Worm (Caenorhabditis elegans) whole organism, young adult: ENCODE data around the gene Y55B1BL.1.

ENCODE experiments used
- B0261.1 ChIP-seq: sonication (generic microtip); optimal IDR thresholded peaks from 2 replicates; lab custom pipeline; 2016; ENCODE audit warnings: mild to moderate bottlenecking, missing genetic modification characterization, moderate library complexity, missing compliant biosample characterization
- C17E4.6 ChIP-seq: fragments of 200-800 bp; sonication (Bioruptor generic); IDR thresholded peaks from 2 replicates; pipeline ENCODE4 v1.3.6; 2022; ENCODE audit warnings: missing genetic modification reagents, missing genetic modification characterization, missing compliant biosample characterization
- F52B5.7 ChIP-seq: sonication (generic microtip); optimal IDR thresholded peaks from 2 replicates; lab custom pipeline; 2016; ENCODE audit warnings: mild to moderate bottlenecking, missing genetic modification characterization, missing compliant biosample characterization
- F55B11.4 ChIP-seq: sonication (generic microtip); optimal IDR thresholded peaks from 2 replicates; lab custom pipeline; 2016; ENCODE audit warnings: missing compliant biosample characterization, missing genetic modification characterization, borderline replicate concordance; ENCODE audit not compliant: insufficient read depth
- F57A8.1 ChIP-seq: fragments of 200-800 bp; sonication (Bioruptor generic); optimal IDR thresholded peaks from 2 replicates; lab custom pipeline; 2018; ENCODE audit warnings: mild to moderate bottlenecking, missing genetic modification characterization, moderate library complexity, missing compliant biosample characterization
- F57C9.4 ChIP-seq: sonication (generic microtip); optimal IDR thresholded peaks from 2 replicates; lab custom pipeline; 2017; ENCODE audit warnings: mild to moderate bottlenecking, missing genetic modification characterization, missing compliant biosample characterization
- K12H6.12 ChIP-seq: fragments of 200-800 bp; sonication (Bioruptor generic); optimal IDR thresholded peaks from 2 replicates; lab custom pipeline; 2018; ENCODE audit warnings: mild to moderate bottlenecking, missing genetic modification characterization, missing compliant biosample characterization
- Y53F4B.3 ChIP-seq: fragments of 200-800 bp; sonication (Bioruptor generic); IDR thresholded peaks from 2 replicates; pipeline ENCODE4 v1.3.6; 2022; ENCODE audit warnings: missing genetic modification reagents, missing genetic modification characterization, missing compliant biosample characterization
- Y53G8AR.9 ChIP-seq: fragments of 200-800 bp; sonication (Bioruptor generic); conservative IDR thresholded peaks from 2 replicates; pipeline ENCODE4 v1.3.6; 2022; ENCODE audit warnings: missing genetic modification reagents, missing genetic modification characterization, missing compliant biosample characterization
- Y67H2A.10 ChIP-seq: fragments of 200-800 bp; sonication (Bioruptor generic); conservative IDR thresholded peaks from 2 replicates; pipeline ENCODE4 v1.3.6; 2022; ENCODE audit warnings: missing genetic modification reagents, missing genetic modification characterization, missing compliant biosample characterization
- aptf-3 ChIP-seq: fragments of 200-800 bp; sonication (Bioruptor generic); IDR thresholded peaks from 2 replicates; pipeline ENCODE4 v1.3.6; 2022; ENCODE audit warnings: missing genetic modification characterization, missing compliant biosample characterization
- attf-3 ChIP-seq: fragments of 200-800 bp; sonication (Bioruptor generic); conservative IDR thresholded peaks from 2 replicates; pipeline ENCODE4 v1.3.6; 2022; ENCODE audit warnings: missing genetic modification reagents, missing genetic modification characterization, missing compliant biosample characterization
- attf-6 ChIP-seq: fragments of 200-800 bp; sonication (Bioruptor generic); IDR thresholded peaks from 2 replicates; pipeline ENCODE4 v1.3.6; 2022; ENCODE audit warnings: missing genetic modification reagents, missing genetic modification characterization, missing compliant biosample characterization
- bed-1 ChIP-seq: fragments of 200-800 bp; sonication (Bioruptor generic); IDR thresholded peaks from 2 replicates; pipeline ENCODE4 v1.3.6; 2022; ENCODE audit warnings: missing genetic modification reagents, missing genetic modification characterization, missing compliant biosample characterization
- bed-2 ChIP-seq: fragments of 200-800 bp; sonication (Bioruptor generic); IDR thresholded peaks from 2 replicates; pipeline ENCODE4 v1.3.6; 2022; ENCODE audit warnings: missing genetic modification reagents, missing genetic modification characterization, missing compliant biosample characterization
- ccch-3 ChIP-seq: fragments of 200-800 bp; sonication (Bioruptor generic); optimal IDR thresholded peaks from 2 replicates; lab custom pipeline; 2018; ENCODE audit warnings: mild to moderate bottlenecking, missing genetic modification characterization, missing compliant biosample characterization
- cebp-1 ChIP-seq, 2 experiments: fragments of 200-800 bp in 1 of 2; sonication (Bioruptor generic) in 1 of 2; sonication (generic microtip) in 1 of 2; IDR thresholded peaks in 1 of 2; optimal IDR thresholded peaks in 1 of 2; 2 replicates each; pipeline versions ENCODE4 v1.3.6 to Lab custom; 2017 to 2022; ENCODE audit warnings: missing compliant biosample characterization in 2 of 2, missing genetic modification characterization in 2 of 2, mild to moderate bottlenecking in 1 of 2, missing genetic modification reagents in 1 of 2, moderate library complexity in 1 of 2
- ceh-40 ChIP-seq: fragments of 200-800 bp; sonication (Bioruptor generic); IDR thresholded peaks from 2 replicates; pipeline ENCODE4 v1.3.6; 2022; ENCODE audit warnings: missing genetic modification characterization, missing compliant biosample characterization
- ceh-79 ChIP-seq: sonication (generic microtip); optimal IDR thresholded peaks from 2 replicates; lab custom pipeline; 2017; ENCODE audit warnings: mild to moderate bottlenecking, missing genetic modification characterization, missing compliant biosample characterization
- dpl-1 ChIP-seq: fragments of 150-350 bp; optimal IDR thresholded peaks from 2 replicates; lab custom pipeline; 2014; ENCODE audit warnings: missing biosample characterization, missing genetic modification reagents, missing genetic modification characterization
- egl-44 ChIP-seq: fragments of 200-800 bp; sonication (Bioruptor generic); IDR thresholded peaks from 2 replicates; pipeline ENCODE4 v1.3.6; 2022; ENCODE audit warnings: missing genetic modification reagents, missing genetic modification characterization, missing compliant biosample characterization
- him-1 ChIP-seq: sonication (generic microtip); optimal IDR thresholded peaks from 2 replicates; lab custom pipeline; 2016; ENCODE audit warnings: missing genotype, missing genetic modification reagents, missing genetic modification characterization, missing compliant biosample characterization
- hlh-12 ChIP-seq: sonication (generic microtip); optimal IDR thresholded peaks from 2 replicates; lab custom pipeline; 2016; ENCODE audit warnings: missing genetic modification characterization, missing compliant biosample characterization
- hsf-1 ChIP-seq: fragments of 200-800 bp; sonication (Bioruptor generic); IDR thresholded peaks from 2 replicates; pipeline ENCODE4 v1.3.6; 2022; ENCODE audit warnings: missing genetic modification reagents, missing genetic modification characterization, missing compliant biosample characterization
- let-607 ChIP-seq, 2 experiments: fragments of 200-800 bp in 1 of 2; sonication (Bioruptor generic) in 1 of 2; sonication (generic microtip) in 1 of 2; optimal IDR thresholded peaks; 2 replicates each; lab custom pipeline; 2016 to 2018; ENCODE audit warnings: mild to moderate bottlenecking in 2 of 2, missing compliant biosample characterization in 2 of 2, missing genetic modification characterization in 2 of 2, moderate library complexity in 2 of 2, missing genotype in 1 of 2
- lin-40 ChIP-seq: sonication (generic microtip); optimal IDR thresholded peaks from 2 replicates; lab custom pipeline; 2016; ENCODE audit warnings: missing genetic modification characterization, mild to moderate bottlenecking, missing compliant biosample characterization, missing genotype, missing genetic modification reagents
- lir-1 ChIP-seq: fragments of 200-800 bp; sonication (Bioruptor generic); conservative IDR thresholded peaks from 2 replicates; pipeline ENCODE4 v1.3.6; 2022; ENCODE audit warnings: missing genetic modification reagents, missing genetic modification characterization, missing compliant biosample characterization
- lsy-27 ChIP-seq: sonication (generic microtip); optimal IDR thresholded peaks from 2 replicates; lab custom pipeline; 2017; ENCODE audit warnings: missing genetic modification characterization, mild to moderate bottlenecking, missing compliant biosample characterization, antibody characterized with exemption, missing genotype, borderline replicate concordance; ENCODE audit not compliant: insufficient read depth
- madf-6 ChIP-seq: fragments of 200-800 bp; sonication (Bioruptor generic); IDR thresholded peaks from 2 replicates; pipeline ENCODE4 v1.3.6; 2022; ENCODE audit warnings: missing genetic modification reagents, missing genetic modification characterization, missing compliant biosample characterization
- madf-8 ChIP-seq: fragments of 200-800 bp; sonication (Bioruptor generic); conservative IDR thresholded peaks from 2 replicates; pipeline ENCODE4 v1.3.6; 2022; ENCODE audit warnings: missing genetic modification reagents, missing genetic modification characterization, missing compliant biosample characterization
- mel-28 ChIP-seq: sonication (generic microtip); optimal IDR thresholded peaks from 2 replicates; lab custom pipeline; 2016; ENCODE audit warnings: borderline replicate concordance, mild to moderate bottlenecking, missing genetic modification characterization, missing compliant biosample characterization
- nfya-1 ChIP-seq: sonication (generic microtip); optimal IDR thresholded peaks from 2 replicates; lab custom pipeline; 2017; ENCODE audit warnings: antibody characterized with exemption, missing compliant biosample characterization, missing genetic modification characterization, borderline replicate concordance; ENCODE audit not compliant: insufficient read depth
- nhr-27 ChIP-seq: fragments of 200-800 bp; sonication (Bioruptor generic); optimal IDR thresholded peaks from 2 replicates; lab custom pipeline; 2018; ENCODE audit warnings: mild to moderate bottlenecking, missing genetic modification characterization, moderate library complexity, missing compliant biosample characterization
- rcor-1 ChIP-seq: fragments of 200-800 bp; sonication (Bioruptor generic); IDR thresholded peaks from 2 replicates; pipeline ENCODE4 v1.3.6; 2022; ENCODE audit warnings: missing genetic modification reagents, missing genetic modification characterization, missing compliant biosample characterization
- repo-1 ChIP-seq: sonication (generic microtip); optimal IDR thresholded peaks from 2 replicates; lab custom pipeline; 2017; ENCODE audit warnings: mild to moderate bottlenecking, missing genetic modification characterization, missing compliant biosample characterization
- rpc-1 ChIP-seq, 2 experiments: fragments of 150-350 bp in 1 of 2; sonication (generic microtip) in 1 of 2; optimal IDR thresholded peaks; 2 replicates each; lab custom pipeline; 2014 to 2018; ENCODE audit warnings: missing biosample characterization in 1 of 2, missing genetic modification characterization in 1 of 2, missing genetic modification reagents in 1 of 2, missing genotype in 1 of 2
- snpc-1.3 ChIP-seq: sonication (generic microtip); optimal IDR thresholded peaks from 2 replicates; lab custom pipeline; 2017; ENCODE audit warnings: missing genetic modification characterization, mild to moderate bottlenecking, missing compliant biosample characterization, antibody characterized with exemption, moderate library complexity, missing genotype, missing genetic modification reagents; ENCODE audit not compliant: insufficient read depth
- snpc-3.4 ChIP-seq: sonication (generic microtip); optimal IDR thresholded peaks from 2 replicates; lab custom pipeline; 2017; ENCODE audit warnings: missing genetic modification characterization, mild to moderate bottlenecking, missing compliant biosample characterization, antibody characterized with exemption, moderate library complexity, missing genotype, missing genetic modification reagents
- somi-1 ChIP-seq: fragments of 200-800 bp; sonication (Bioruptor generic); optimal IDR thresholded peaks from 2 replicates; lab custom pipeline; 2018; ENCODE audit warnings: mild to moderate bottlenecking, missing genetic modification characterization, missing compliant biosample characterization
- sptf-2 ChIP-seq: fragments of 200-800 bp; sonication (Bioruptor generic); optimal IDR thresholded peaks from 2 replicates; lab custom pipeline; 2018; ENCODE audit warnings: mild to moderate bottlenecking, missing genetic modification characterization, missing compliant biosample characterization
- tbx-9 ChIP-seq: sonication (generic microtip); optimal IDR thresholded peaks from 2 replicates; lab custom pipeline; 2016; ENCODE audit warnings: borderline replicate concordance, missing genetic modification characterization, inconsistent platforms, missing compliant biosample characterization
- unc-130 ChIP-seq: sonication (generic microtip); optimal IDR thresholded peaks from 2 replicates; lab custom pipeline; 2016; ENCODE audit warnings: missing genetic modification reagents, missing genetic modification characterization, missing compliant biosample characterization

The Y55B1BL.1 gene

DNA sequence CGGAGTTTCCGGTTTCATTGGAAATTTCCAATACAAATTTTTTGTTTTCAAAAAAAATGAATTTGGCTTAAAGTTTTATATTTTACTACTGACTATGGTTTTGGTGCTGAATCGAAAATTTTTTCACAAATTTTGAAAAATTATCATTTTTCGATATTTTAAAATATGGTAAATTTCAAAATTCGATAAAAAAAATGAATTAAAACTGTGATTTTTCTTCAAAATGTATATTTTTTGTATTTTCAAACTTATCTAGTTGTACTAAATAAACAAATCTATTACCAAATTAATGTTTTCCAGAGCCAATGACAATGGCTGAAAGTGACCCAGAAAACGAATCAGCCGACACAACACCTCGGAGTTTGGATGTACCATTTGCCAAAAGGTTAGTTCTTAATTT, 36.5 kb upstream of the Y55B1BL.1 start, which contains the start of gene pll-1:
Gene pll-1 (plus strand): TSS at position 301 of the 400 bp plus-strand sequence.
- TF ChIP-seq rpc-1 (optimal IDR thresholded peaks at IDR 0.05; lab: Kevin White, UChicago) (no peak), rpc-1 (tag; optimal IDR thresholded peaks at IDR 0.05; lab: Kevin White, UChicago) (no peak), repo-1 (no peak), attf-3 (GFP tag; lab: Robert Waterston, UW) (no peak)
- TF ChIP-seq, all 124 proteins: peak for 0

DNA sequence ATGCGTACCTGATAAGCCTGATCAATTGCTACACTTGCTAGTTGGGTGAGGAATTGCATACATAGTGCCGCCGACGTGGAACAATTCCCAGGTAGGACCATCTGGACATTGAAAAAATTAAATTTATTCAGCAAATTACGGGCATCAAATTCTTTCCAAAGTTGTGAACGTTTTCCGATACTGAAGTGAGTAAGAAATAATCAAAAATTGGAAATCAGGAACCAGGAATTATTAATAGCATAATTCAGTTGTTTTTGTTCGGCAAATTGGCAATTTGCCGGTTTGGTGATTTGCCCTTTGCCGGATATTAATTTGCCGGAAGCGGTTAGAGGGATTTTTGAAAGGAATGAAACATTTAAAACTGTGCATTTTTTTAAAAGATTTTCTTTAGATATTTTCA, 21.0 kb upstream of the Y55B1BL.1 start, which contains the start of gene gsto-3:
Gene gsto-3 (minus strand): TSS at position 101 of the 400 bp plus-strand sequence.
- TF ChIP-seq Y67H2A.10 (no peak), lsy-27 (tag; lab: Kevin White, UChicago) (no peak), snpc-3.4 (tag; lab: Kevin White, UChicago) (no peak), rcor-1 (no peak), Y53F4B.3 (GFP tag; lab: Robert Waterston, UW) (no peak), nfya-1 (tag; lab: Kevin White, UChicago) (no peak), snpc-1.3 (tag; lab: Kevin White, UChicago) (no peak), somi-1 (GFP tag; lab: Kevin White, UChicago) (no peak), aptf-3 (GFP tag; lab: Robert Waterston, UW) (no peak), lin-40 (tag; lab: Kevin White, UChicago) (no peak), bed-2 (no peak), lir-1 (GFP tag; lab: Robert Waterston, UW) (no peak), K12H6.12 (tag; lab: Kevin White, UChicago) (no peak)

DNA sequence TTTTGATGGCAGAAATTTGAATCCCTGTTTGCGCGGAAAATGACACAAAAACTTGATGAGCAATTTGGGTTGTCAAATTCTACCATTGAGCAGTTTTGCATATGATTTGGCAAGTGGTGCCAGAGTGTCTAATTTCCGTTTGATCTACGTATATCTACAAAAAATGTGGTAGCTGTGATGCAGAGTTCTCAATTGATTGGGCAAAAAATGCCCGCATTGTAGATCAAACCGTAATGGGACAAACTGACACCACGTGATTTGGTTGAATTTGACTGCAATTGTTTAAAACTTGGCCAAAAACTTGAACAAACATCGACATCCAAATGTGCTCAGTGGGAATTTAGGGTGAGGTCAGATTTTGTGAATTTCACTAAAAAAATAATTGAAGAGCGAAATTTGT, 19.7 kb upstream of the Y55B1BL.1 start, which contains the start of gene K10F12.7:
Gene K10F12.7 (minus strand): TSS at position 101 of the 400 bp plus-strand sequence.
- TF ChIP-seq C17E4.6 (GFP tag; lab: Robert Waterston, UW), result no peak
- no peak for TF ChIP-seq ceh-40 (GFP tag; lab: Robert Waterston, UW)
- TF ChIP-seq attf-6, result no peak
- TF ChIP-seq rpc-1 (optimal IDR thresholded peaks at IDR 0.05; lab: Kevin White, UChicago), result no peak
- no peak for TF ChIP-seq rpc-1 (tag; optimal IDR thresholded peaks at IDR 0.05; lab: Kevin White, UChicago)
- TF ChIP-seq F52B5.7 (tag; lab: Kevin White, UChicago), result no peak
- TF ChIP-seq cebp-1 (GFP tag; IDR thresholded peaks at IDR 0.05; lab: Robert Waterston, UW), result no peak
- TF ChIP-seq cebp-1 (tag; optimal IDR thresholded peaks at IDR 0.05; lab: Kevin White, UChicago), result no peak
- TF ChIP-seq tbx-9 (tag; lab: Kevin White, UChicago), result no peak
- TF ChIP-seq mel-28 (tag; lab: Kevin White, UChicago), result no peak
- no peak for TF ChIP-seq let-607 (tag; optimal IDR thresholded peaks at IDR 0.05; lab: Kevin White, UChicago)
- no peak for TF ChIP-seq F57C9.4 (tag; lab: Kevin White, UChicago)
- no peak for TF ChIP-seq B0261.1
- no peak for TF ChIP-seq hsf-1 (GFP tag; lab: Robert Waterston, UW)
- TF ChIP-seq F55B11.4 (tag; lab: Kevin White, UChicago), result no peak
- TF ChIP-seq egl-44 (GFP tag; lab: Robert Waterston, UW), result no peak
- TF ChIP-seq madf-6 (GFP tag; lab: Robert Waterston, UW), result no peak
- TF ChIP-seq Y53G8AR.9 (GFP tag; lab: Robert Waterston, UW), result no peak

DNA sequence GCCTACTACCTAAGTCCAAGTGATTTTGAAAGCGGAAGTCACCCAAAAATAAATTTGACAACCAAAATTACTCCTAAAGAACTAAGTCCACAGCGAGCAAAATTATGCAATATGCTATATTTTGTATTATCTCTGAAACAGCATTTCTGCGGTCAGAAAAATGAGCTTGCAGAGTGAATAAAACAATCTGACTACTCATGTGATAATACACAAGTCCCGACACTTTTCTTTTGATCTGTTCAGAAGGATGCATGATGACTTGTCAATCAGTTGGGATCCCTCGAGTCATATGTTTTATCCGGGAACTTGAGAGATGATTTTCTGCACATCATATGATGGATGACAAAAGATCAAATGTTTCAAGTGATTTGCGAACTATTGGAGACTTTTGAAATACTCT, 17.1 kb upstream of the Y55B1BL.1 start:
- TF ChIP-seq rpc-1 (optimal IDR thresholded peaks at IDR 0.05; lab: Kevin White, UChicago), result no peak
- TF ChIP-seq rpc-1 (tag; optimal IDR thresholded peaks at IDR 0.05; lab: Kevin White, UChicago), result no peak
- TF ChIP-seq madf-8 (GFP tag; lab: Robert Waterston, UW), result no peak
- no peak for TF ChIP-seq F57A8.1 (GFP tag; lab: Kevin White, UChicago)
- no peak for TF ChIP-seq ceh-79 (tag; lab: Kevin White, UChicago)
- no peak for TF ChIP-seq hlh-12 (tag; lab: Kevin White, UChicago)
- TF ChIP-seq nhr-27, result no peak
- TF ChIP-seq unc-130, result no peak
- TF ChIP-seq sptf-2 (GFP tag; lab: Kevin White, UChicago), result no peak
- no peak for TF ChIP-seq dpl-1 (GFP tag; lab: Kevin White, UChicago)
- no peak for TF ChIP-seq ceh-40 (GFP tag; lab: Robert Waterston, UW)
- TF ChIP-seq bed-1 (GFP tag; lab: Robert Waterston, UW), result no peak
- no peak for TF ChIP-seq him-1 (tag; lab: Kevin White, UChicago)
- TF ChIP-seq ccch-3 (GFP tag; lab: Kevin White, UChicago), result no peak
